Fruit fly (Drosophila melanogaster) whole organism, embryonic: ENCODE data around the gene Hexo1.

Source experiments
- Antp ChIP-seq: fragments of 200-800 bp; sonication (Bioruptor generic); optimal IDR thresholded peaks from 3 replicates; lab custom pipeline; 2016; ENCODE audit warnings: missing biosample characterization, missing genetic modification characterization
- Atf6 ChIP-seq: fragments of 200-800 bp; sonication (Bioruptor generic); IDR thresholded peaks from 2 replicates; pipeline ENCODE4 v1.3.6; 2022; ENCODE audit warnings: missing biosample characterization, missing genetic modification characterization
- Blimp-1 ChIP-seq: fragments of 200-800 bp; sonication (Bioruptor generic); optimal IDR thresholded peaks from 3 replicates; lab custom pipeline; 2018; ENCODE audit warnings: missing biosample characterization, missing genetic modification characterization, mild to moderate bottlenecking, moderate library complexity, missing genetic modification reagents
- CG10366 ChIP-seq: fragments of 200-800 bp; sonication (Bioruptor generic); IDR thresholded peaks from 2 replicates; pipeline ENCODE4 v1.3.6; 2022; ENCODE audit warnings: missing biosample characterization, missing genetic modification characterization
- CG11504 ChIP-seq: fragments of 200-800 bp; sonication (Bioruptor generic); optimal IDR thresholded peaks from 3 replicates; lab custom pipeline; 2019; ENCODE audit warnings: missing biosample characterization, mild to moderate bottlenecking, missing genetic modification characterization, moderate library complexity
- CG11723 ChIP-seq: fragments of 200-800 bp; sonication (Bioruptor generic); optimal IDR thresholded peaks from 2 replicates; lab custom pipeline; 2017; ENCODE audit warnings: missing biosample characterization, mild to moderate bottlenecking, missing genetic modification characterization
- CG12071 ChIP-seq: fragments of 200-800 bp; sonication (Bioruptor generic); optimal IDR thresholded peaks from 3 replicates; lab custom pipeline; 2018; ENCODE audit warnings: missing biosample characterization, mild to moderate bottlenecking, missing genetic modification characterization
- CG13894 ChIP-seq: fragments of 200-800 bp; sonication (Bioruptor generic); optimal IDR thresholded peaks from 3 replicates; lab custom pipeline; 2018; ENCODE audit warnings: missing biosample characterization, mild to moderate bottlenecking, missing genetic modification characterization, moderate library complexity
- CG14050 ChIP-seq: fragments of 200-800 bp; sonication (Bioruptor generic); IDR thresholded peaks from 3 replicates; pipeline ENCODE4 v1.3.6; 2022; ENCODE audit warnings: missing biosample characterization, missing genetic modification characterization
- CG1529 ChIP-seq: fragments of 200-800 bp; sonication (Bioruptor generic); optimal IDR thresholded peaks from 3 replicates; lab custom pipeline; 2018; ENCODE audit warnings: missing biosample characterization, missing genetic modification characterization
- CG15601 ChIP-seq: fragments of 200-800 bp; sonication (Bioruptor generic); optimal IDR thresholded peaks from 3 replicates; lab custom pipeline; 2019; ENCODE audit warnings: missing biosample characterization, mild to moderate bottlenecking, missing genetic modification characterization, moderate library complexity
- CG17829 ChIP-seq: fragments of 200-800 bp; optimal IDR thresholded peaks from 2 replicates; lab custom pipeline; 2019; ENCODE audit warnings: missing biosample characterization, mild to moderate bottlenecking, missing genetic modification characterization, moderate library complexity
- CG2116 ChIP-seq: fragments of 200-800 bp; sonication (Bioruptor generic); optimal IDR thresholded peaks from 3 replicates; lab custom pipeline; 2018; ENCODE audit warnings: missing biosample characterization, mild to moderate bottlenecking, missing genetic modification characterization
- CG2889 ChIP-seq: fragments of 200-800 bp; sonication (Bioruptor generic); IDR thresholded peaks from 3 replicates; pipeline ENCODE4 v1.3.6; 2022; ENCODE audit warnings: missing biosample characterization, missing genetic modification characterization
- CG42726 ChIP-seq: fragments of 200-800 bp; sonication (Bioruptor generic); IDR thresholded peaks from 2 replicates; pipeline ENCODE4 v1.3.6; 2022; ENCODE audit warnings: missing biosample characterization, missing genetic modification characterization; ENCODE audit not compliant: partially characterized antibody
- CG4707 ChIP-seq: fragments of 200-800 bp; sonication (Bioruptor generic); optimal IDR thresholded peaks from 2 replicates; lab custom pipeline; 2018; ENCODE audit warnings: missing biosample characterization, mild to moderate bottlenecking, missing genetic modification characterization, moderate library complexity
- CG7372 ChIP-seq: fragments of 200-800 bp; sonication (Bioruptor generic); IDR thresholded peaks from 2 replicates; pipeline ENCODE4 v1.3.6; 2022; ENCODE audit warnings: missing biosample characterization, missing genetic modification characterization
- CG7745 ChIP-seq: fragments of 200-800 bp; sonication (Bioruptor generic); optimal IDR thresholded peaks from 2 replicates; lab custom pipeline; 2018; ENCODE audit warnings: missing biosample characterization, mild to moderate bottlenecking, missing genetic modification characterization, moderate library complexity
- CG8924 ChIP-seq: fragments of 200-800 bp; optimal IDR thresholded peaks from 3 replicates; lab custom pipeline; 2019; ENCODE audit warnings: missing biosample characterization, mild to moderate bottlenecking, missing genetic modification characterization, moderate library complexity
- CG9215 ChIP-seq: fragments of 200-800 bp; sonication (Bioruptor generic); IDR thresholded peaks from 2 replicates; pipeline ENCODE4 v1.3.6; 2022; ENCODE audit warnings: missing biosample characterization, missing genetic modification characterization
- CHES-1-like ChIP-seq: fragments of 200-800 bp; sonication (Bioruptor generic); optimal IDR thresholded peaks from 2 replicates; lab custom pipeline; 2016; ENCODE audit warnings: missing biosample characterization, missing genetic modification characterization
- CrebB ChIP-seq: fragments of 200-800 bp; sonication (Bioruptor generic); optimal IDR thresholded peaks from 3 replicates; lab custom pipeline; 2018; ENCODE audit warnings: missing biosample characterization, mild to moderate bottlenecking, missing genetic modification characterization
- D19A ChIP-seq: fragments of 200-800 bp; optimal IDR thresholded peaks from 3 replicates; lab custom pipeline; 2019; ENCODE audit warnings: missing biosample characterization, mild to moderate bottlenecking, missing genetic modification characterization, moderate library complexity
- Dfd ChIP-seq, 2 experiments: fragments of >200 bp; optimal IDR thresholded peaks; 2 replicates each; lab custom pipeline; 2017; ENCODE audit warnings: missing biosample characterization in 2 of 2, missing genetic modification characterization in 2 of 2
- Dll ChIP-seq: fragments of 200-800 bp; sonication (Bioruptor generic); IDR thresholded peaks from 4 replicates; pipeline ENCODE4 v1.3.6; 2022; ENCODE audit warnings: missing biosample characterization, missing genetic modification characterization; ENCODE audit not compliant: partially characterized antibody
- E2f2 ChIP-seq: fragments of 200-800 bp; sonication (Bioruptor generic); IDR thresholded peaks from 2 replicates; pipeline ENCODE4 v1.3.6; 2022; ENCODE audit warnings: missing biosample characterization, missing genetic modification characterization
- Fer3 ChIP-seq: fragments of 200-800 bp; sonication (Bioruptor generic); optimal IDR thresholded peaks from 2 replicates; lab custom pipeline; 2018; ENCODE audit warnings: missing biosample characterization, mild to moderate bottlenecking, missing genetic modification characterization, moderate library complexity
- MBD-R2 ChIP-seq: fragments of 200-800 bp; sonication (Bioruptor generic); IDR thresholded peaks from 2 replicates; pipeline ENCODE4 v1.3.6; 2022; ENCODE audit warnings: missing biosample characterization, missing genetic modification characterization
- Mrtf ChIP-seq: fragments of 200-800 bp; sonication (Bioruptor generic); IDR thresholded peaks from 3 replicates; pipeline ENCODE4 v1.3.6; 2022; ENCODE audit warnings: missing biosample characterization, missing genetic modification characterization
- Nf-YC ChIP-seq: fragments of 200-800 bp; optimal IDR thresholded peaks from 3 replicates; lab custom pipeline; 2019; ENCODE audit warnings: missing biosample characterization, mild to moderate bottlenecking, missing genetic modification characterization, moderate library complexity
- Optix ChIP-seq: fragments of 200-800 bp; sonication (Bioruptor generic); IDR thresholded peaks from 3 replicates; pipeline ENCODE4 v1.3.6; 2022; ENCODE audit warnings: missing biosample characterization, missing genetic modification characterization
- ara ChIP-seq: fragments of 200-800 bp; sonication (Bioruptor generic); IDR thresholded peaks from 2 replicates; pipeline ENCODE4 v1.3.6; 2022; ENCODE audit warnings: missing biosample characterization, missing genetic modification characterization
- corto ChIP-seq: fragments of 200-800 bp; sonication (Bioruptor generic); optimal IDR thresholded peaks from 2 replicates; lab custom pipeline; 2016; ENCODE audit warnings: missing biosample characterization, mild to moderate bottlenecking, missing genetic modification characterization, moderate library complexity
- crol ChIP-seq: fragments of 200-800 bp; sonication (Bioruptor generic); IDR thresholded peaks from 2 replicates; pipeline ENCODE4 v1.3.6; 2022; ENCODE audit warnings: missing biosample characterization, missing genetic modification characterization
- dimm ChIP-seq: fragments of 200-800 bp; sonication (Bioruptor generic); IDR thresholded peaks from 2 replicates; pipeline ENCODE4 v1.3.6; 2022; ENCODE audit warnings: missing biosample characterization, missing genetic modification characterization
- exex ChIP-seq: fragments of 200-800 bp; sonication (Bioruptor generic); optimal IDR thresholded peaks from 4 replicates; lab custom pipeline; 2018; ENCODE audit warnings: missing biosample characterization, mild to moderate bottlenecking, missing genetic modification characterization, moderate library complexity
- gcm ChIP-seq: fragments of 200-800 bp; sonication (Bioruptor generic); optimal IDR thresholded peaks from 2 replicates; lab custom pipeline; 2019; ENCODE audit warnings: missing biosample characterization, mild to moderate bottlenecking, missing genetic modification characterization, moderate library complexity
- ind ChIP-seq: fragments of 200-800 bp; sonication (Bioruptor generic); optimal IDR thresholded peaks from 3 replicates; lab custom pipeline; 2016; ENCODE audit warnings: missing biosample characterization, missing genetic modification characterization
- inv ChIP-seq: fragments of 200-800 bp; sonication (Bioruptor generic); IDR thresholded peaks from 2 replicates; pipeline ENCODE4 v1.3.6; 2022; ENCODE audit warnings: missing biosample characterization, missing genetic modification characterization; ENCODE audit not compliant: partially characterized antibody
- jing ChIP-seq: fragments of 200-800 bp; sonication (Bioruptor generic); optimal IDR thresholded peaks from 2 replicates; lab custom pipeline; 2018; ENCODE audit warnings: missing biosample characterization, mild to moderate bottlenecking, missing genetic modification characterization
- kni ChIP-seq: fragments of 200-800 bp; sonication (Bioruptor generic); optimal IDR thresholded peaks from 3 replicates; lab custom pipeline; 2017; ENCODE audit warnings: mild to moderate bottlenecking, missing biosample characterization, missing genetic modification reagents, missing genetic modification characterization
- lab ChIP-seq: fragments of 200-800 bp; sonication (Bioruptor generic); optimal IDR thresholded peaks from 3 replicates; lab custom pipeline; 2017; ENCODE audit warnings: missing biosample characterization, missing genetic modification characterization, mild to moderate bottlenecking, moderate library complexity, missing genetic modification reagents
- peb ChIP-seq: fragments of 200-800 bp; sonication (Bioruptor generic); IDR thresholded peaks from 2 replicates; pipeline ENCODE4 v1.3.6; 2022; ENCODE audit warnings: missing biosample characterization, missing genetic modification characterization
- pros ChIP-seq: fragments of 200-800 bp; sonication (Bioruptor generic); optimal IDR thresholded peaks from 3 replicates; lab custom pipeline; 2019; ENCODE audit warnings: missing biosample characterization, mild to moderate bottlenecking, missing genetic modification characterization, moderate library complexity
- pum ChIP-seq: fragments of 200-800 bp; sonication (Bioruptor generic); optimal IDR thresholded peaks from 2 replicates; lab custom pipeline; 2016; ENCODE audit warnings: missing biosample characterization, missing genetic modification characterization
- ssp ChIP-seq: fragments of 200-800 bp; sonication (Bioruptor generic); IDR thresholded peaks from 2 replicates; pipeline ENCODE4 v1.3.6; 2022; ENCODE audit warnings: missing biosample characterization, missing genetic modification characterization
- toy ChIP-seq: fragments of 200-800 bp; sonication (Bioruptor generic); IDR thresholded peaks from 2 replicates; pipeline ENCODE4 v1.3.6; 2022; ENCODE audit warnings: missing biosample characterization, missing genetic modification characterization
- zfh1 ChIP-seq: fragments of 200-800 bp; sonication (Bioruptor generic); IDR thresholded peaks from 3 replicates; pipeline ENCODE4 v1.3.6; 2022; ENCODE audit warnings: missing biosample characterization, missing genetic modification characterization

The Hexo1 gene

DNA sequence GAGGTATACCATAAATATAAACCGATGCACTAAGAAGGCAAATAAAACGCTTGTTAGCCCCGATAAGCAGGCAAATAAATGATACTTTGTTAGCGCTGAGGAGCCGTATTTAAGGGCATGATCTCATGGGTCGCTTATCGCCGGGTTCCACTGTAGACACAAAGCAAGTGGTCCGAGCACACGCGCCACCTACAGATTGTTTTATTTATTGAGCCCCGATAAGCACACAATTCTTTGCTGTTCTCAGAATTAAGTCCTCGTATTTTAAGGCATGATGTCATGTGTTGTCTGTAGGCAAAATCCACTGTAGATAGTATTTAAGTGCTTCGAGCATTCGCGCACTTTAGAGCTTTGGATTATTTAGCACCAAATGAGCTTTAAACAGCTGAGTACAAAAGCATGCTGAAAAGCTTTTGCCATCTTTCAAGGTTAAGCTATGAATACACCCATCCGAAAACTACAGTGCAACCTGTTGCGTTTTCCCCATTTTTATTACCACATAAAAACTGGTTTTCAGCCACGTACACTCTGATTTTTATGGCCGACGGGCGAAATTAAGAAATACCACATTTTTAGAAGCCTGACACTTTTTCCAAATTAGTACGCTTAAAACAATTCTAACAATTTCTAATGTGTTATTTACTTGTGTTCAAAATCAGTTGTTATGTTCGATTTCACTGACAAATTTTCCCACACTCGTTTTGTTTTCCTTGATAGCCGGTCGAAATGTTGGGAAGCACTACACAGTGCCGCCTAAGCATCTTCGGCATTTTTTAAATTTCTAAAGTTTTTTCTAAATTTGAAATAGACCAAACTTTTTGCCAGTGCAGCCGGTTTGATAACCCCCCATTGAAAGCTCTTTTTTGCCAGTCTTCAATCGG, 48.8 kb upstream of the Hexo1 start, which contains the start of gene Sqor:
Gene Sqor, plus strand, starts transcription at position 732 of the 881 bp plus-strand sequence.
- TF ChIP-seq exex (tag; lab: Kevin White, UChicago) (peak; percentile 44), CG8924 (tag; lab: Kevin White, UChicago) (peak; percentile 90), CG13894 (tag; lab: Kevin White, UChicago) (peak; percentile 85), Fer3 (tag; lab: Kevin White, UChicago) (peak; percentile 87), CG7372 (peak; percentile 60), CG11723 (GFP tag; lab: Kevin White, UChicago) (peak; percentile 82), CG10366 (GFP tag; lab: Robert Waterston, UW) (peak; percentile 82), gcm (GFP tag; lab: Kevin White, UChicago) (peak; percentile 68), Mrtf (GFP tag; lab: Robert Waterston, UW) (peak; percentile 74), MBD-R2 (GFP tag; lab: Robert Waterston, UW) (peak; percentile 53; the same call in 1 of the 2 replicates), Optix (peak; percentile 83), CG12071 (GFP tag; lab: Kevin White, UChicago) (peak; percentile 76), Dfd (GFP tag; optimal IDR thresholded peaks at IDR 0.05; lab: Kevin White, UChicago) (no peak), CG1529 (GFP tag; lab: Kevin White, UChicago) (peak; percentile 69), E2f2 (GFP tag; lab: Robert Waterston, UW) (peak; percentile 59), Antp (GFP tag; lab: Kevin White, UChicago) (peak; percentile 91), CG15601 (peak; percentile 78), CG9215 (GFP tag; lab: Robert Waterston, UW) (peak; percentile 65), CG2889 (GFP tag; lab: Robert Waterston, UW) (peak; percentile 58; the same call in 2 of the 3 replicates), jing (GFP tag; lab: Kevin White, UChicago) (peak; percentile 75), pros (GFP tag; lab: Kevin White, UChicago) (peak; percentile 27), inv (GFP tag; lab: Robert Waterston, UW) (no peak), CG42726 (GFP tag; lab: Robert Waterston, UW) (no peak), CG11504 (tag; lab: Kevin White, UChicago) (peak; percentile 85), CHES-1-like (GFP tag; lab: Kevin White, UChicago) (peak; percentile 85), CG7745 (tag; lab: Kevin White, UChicago) (no peak), pum (peak; percentile 84), ara (peak; percentile 67), Blimp-1 (GFP tag; lab: Kevin White, UChicago) (peak; percentile 62), D19A (tag; lab: Kevin White, UChicago) (peak; percentile 64), ssp (GFP tag; lab: Robert Waterston, UW) (peak; percentile 47), kni (GFP tag; lab: Kevin White, UChicago) (no peak), peb (GFP tag; lab: Robert Waterston, UW) (no peak; the same call in none of the 2 replicates), Nf-YC (tag; lab: Kevin White, UChicago) (peak; percentile 75), CG14050 (GFP tag; lab: Robert Waterston, UW) (peak; percentile 80), CG4707 (GFP tag; lab: Kevin White, UChicago) (peak; percentile 34), CG2116 (peak; percentile 54), crol (no peak), corto (GFP tag; lab: Kevin White, UChicago) (peak; percentile 83), Atf6 (GFP tag; lab: Robert Waterston, UW) (peak; percentile 82), Dll (GFP tag; lab: Robert Waterston, UW) (no peak), toy (peak; percentile 60; the same call in 1 of the 2 replicates), lab (GFP tag; lab: Kevin White, UChicago) (peak; percentile 84), dimm (GFP tag; lab: Robert Waterston, UW) (peak; percentile 62; the same call in 1 of the 2 replicates), ind (GFP tag; lab: Kevin White, UChicago) (peak; percentile 79), zfh1 (GFP tag; lab: Robert Waterston, UW) (peak; percentile 66; the same call in 2 of the 3 replicates), CrebB (tag; lab: Kevin White, UChicago) (peak; percentile 73), CG17829 (peak; percentile 78)
